Fruit fly (Drosophila melanogaster) whole organism: ENCODE results near the gene Ctl2.

Experiments used
- CG8478 ChIP-seq: fragments of >200 bp; optimal IDR thresholded peaks from 2 replicates; lab custom pipeline; 2018; ENCODE audit warnings: inconsistent platforms
- pan ChIP-seq: fragments of >200 bp; optimal IDR thresholded peaks from 2 replicates; lab custom pipeline; 2017
- psq ChIP-seq: fragments of >200 bp; optimal IDR thresholded peaks from 2 replicates; lab custom pipeline; 2017

DNA sequence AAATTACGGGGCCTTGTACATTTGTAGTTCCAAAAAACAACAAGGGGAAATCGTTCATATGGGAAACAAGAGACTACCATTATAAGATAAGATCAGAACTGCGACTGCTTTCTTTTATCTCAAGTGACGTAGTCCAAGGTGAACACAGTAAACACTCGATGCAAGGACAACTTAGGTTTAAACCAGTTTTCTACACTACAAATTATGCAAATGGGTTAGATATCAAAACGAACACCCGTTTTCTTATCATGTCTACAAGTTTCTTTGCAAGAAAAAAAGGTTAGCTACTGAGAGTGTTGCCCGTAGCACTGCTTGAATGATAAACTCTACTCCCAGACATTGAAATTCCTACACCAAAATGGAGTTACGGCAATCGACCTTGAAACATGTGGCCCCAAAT is 958 bp downstream of the Ctl2 start:
- no peak for TF ChIP-seq CG8478 (lab: Kevin White, UChicago)
- TF ChIP-seq psq (lab: Kevin White, UChicago), result no peak
- TF ChIP-seq pan (lab: Kevin White, UChicago), result no peak
